Worm (Caenorhabditis elegans): ENCODE measurements around the gene rol-1.

The rol-1 gene

ce11 chrII:12172273-12172672 lies at the start of gene rol-1:
Gene rol-1 (plus strand): TSS chrII:12172573.
- TF ChIP-seq mef-2 (tag; optimal IDR thresholded peaks at IDR 0.05) (no peak), ceh-63 (GFP tag; optimal IDR thresholded peaks at IDR 0.05) (no peak), swsn-7 (tag; optimal IDR thresholded peaks at IDR 0.05) (no peak), fkh-10 (GFP tag; optimal IDR thresholded peaks at IDR 0.05) (no peak), rnt-1 (tag; optimal IDR thresholded peaks at IDR 0.05) (no peak), dpl-1 (GFP tag; optimal IDR thresholded peaks at IDR 0.05) (no peak), fos-1 (tag; optimal IDR thresholded peaks at IDR 0.05) (no peak), C16A3.4 (tag; optimal IDR thresholded peaks at IDR 0.05) (no peak), elt-2 (tag; optimal IDR thresholded peaks at IDR 0.05) (no peak), mdl-1 (tag; optimal IDR thresholded peaks at IDR 0.05) (no peak)

DNA sequence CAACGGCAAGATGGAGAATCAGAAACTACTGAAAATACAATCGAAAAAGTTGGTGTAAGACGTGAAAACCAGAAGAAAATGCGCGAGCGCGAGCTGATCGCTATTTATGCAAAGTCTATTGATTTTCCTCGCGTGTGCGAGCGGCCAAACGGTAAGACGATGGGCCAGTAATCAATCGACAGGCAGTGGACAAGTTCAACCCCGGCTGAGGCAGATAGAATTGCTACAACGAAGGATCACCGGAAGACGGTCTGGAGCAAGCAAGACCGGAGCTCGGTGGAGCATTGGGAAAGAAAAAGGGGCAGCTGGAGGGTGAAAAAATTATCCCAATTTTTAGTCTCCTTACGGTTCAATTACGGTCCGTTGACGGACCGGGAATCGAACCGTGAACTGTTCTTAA lies 49.7 kb upstream of the rol-1 start:
- TF ChIP-seq grh-1 (GFP tag; IDR thresholded peaks at IDR 0.05) (peak; percentile 19; the same call in 1 of the 2 replicates), nhr-19 (GFP tag; conservative IDR thresholded peaks at IDR 0.05) (peak; percentile 20)

DNA sequence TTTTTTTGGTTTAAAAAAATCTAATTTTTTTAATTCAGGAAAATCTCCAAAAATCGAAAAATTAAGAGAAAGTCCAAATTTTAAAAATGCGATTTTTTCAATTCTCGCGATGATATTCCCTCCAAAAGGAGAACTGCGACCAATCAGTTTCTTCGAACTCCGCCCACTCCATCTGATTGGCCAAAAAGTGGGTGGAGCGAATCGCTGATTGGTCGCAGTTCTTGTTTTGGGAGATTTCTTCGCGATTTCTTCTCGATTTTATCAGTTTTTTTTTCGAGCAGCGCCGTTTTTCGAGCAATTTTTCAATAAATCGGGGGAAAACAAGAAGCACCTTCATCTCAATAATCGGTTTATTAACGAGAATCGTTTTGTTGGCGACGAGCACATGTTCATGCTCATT lies 42.0 kb upstream of the rol-1 start:
- TF ChIP-seq hlh-4 (tag; optimal IDR thresholded peaks at IDR 0.05) (no peak), ets-5 (GFP tag; IDR thresholded peaks at IDR 0.05) (no peak), unc-30 (tag; optimal IDR thresholded peaks at IDR 0.05) (no peak), egl-13 (tag; optimal IDR thresholded peaks at IDR 0.05) (no peak), lin-15B (tag; optimal IDR thresholded peaks at IDR 0.05) (no peak), aha-1 (tag; optimal IDR thresholded peaks at IDR 0.05) (no peak), nhr-85 (tag) (no peak)

ce11 chrII:12130868-12131267 lies 41.5 kb upstream of the rol-1 start, which contains the start of gene set-24:
Gene set-24 (minus strand): TSS chrII:12130968.
- TF ChIP-seq pqm-1 (tag; optimal IDR thresholded peaks at IDR 0.05) (no peak), nhr-85 (tag) (no peak), snpc-4 (tag; optimal IDR thresholded peaks at IDR 0.05) (no peak), sptf-1 (tag; optimal IDR thresholded peaks at IDR 0.05) (no peak), lin-15B (tag; optimal IDR thresholded peaks at IDR 0.05) (no peak), hlh-4 (tag; optimal IDR thresholded peaks at IDR 0.05) (no peak), nhr-71 (tag; optimal IDR thresholded peaks at IDR 0.05) (no peak), C16A3.4 (tag; optimal IDR thresholded peaks at IDR 0.05) (no peak), fkh-8 (tag; optimal IDR thresholded peaks at IDR 0.05) (no peak), unc-62 (GFP tag; optimal IDR thresholded peaks at IDR 0.05) (no peak), egl-13 (tag; optimal IDR thresholded peaks at IDR 0.05) (no peak), elt-2 (tag; optimal IDR thresholded peaks at IDR 0.05) (no peak), xbp-1 (tag; optimal IDR thresholded peaks at IDR 0.05) (no peak), vab-15 (tag; optimal IDR thresholded peaks at IDR 0.05) (no peak), lsy-2 (tag; optimal IDR thresholded peaks at IDR 0.05) (no peak), ztf-11 (tag; optimal IDR thresholded peaks at IDR 0.05) (no peak), grh-1 (GFP tag; IDR thresholded peaks at IDR 0.05) (no peak), aly-2 (tag; optimal IDR thresholded peaks at IDR 0.05) (no peak)

DNA sequence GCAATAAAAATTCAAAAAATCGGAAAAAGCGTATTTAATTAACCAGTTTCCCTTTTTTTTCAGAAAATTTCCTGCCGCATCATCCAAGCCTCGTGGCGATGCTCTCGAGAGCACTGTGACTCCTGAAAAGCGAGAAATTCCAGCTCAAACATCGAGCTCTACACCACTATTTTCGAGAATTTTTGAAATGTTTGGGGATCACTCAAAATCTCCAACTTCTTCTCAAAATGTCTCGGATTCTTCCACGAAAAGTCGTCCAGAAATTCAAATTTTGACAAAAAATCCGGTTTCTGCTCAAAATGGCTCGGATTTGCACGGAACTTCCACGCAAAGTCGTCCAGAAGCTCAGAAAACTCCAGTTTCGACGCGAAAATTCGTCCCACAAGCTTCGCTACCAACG lies 34.4 kb upstream of the rol-1 start:
- TF ChIP-seq snpc-4 (tag; optimal IDR thresholded peaks at IDR 0.05) = no peak
- TF ChIP-seq snu-23 (GFP tag; optimal IDR thresholded peaks at IDR 0.05) = no peak
- TF ChIP-seq elt-3 (tag; optimal IDR thresholded peaks at IDR 0.05) = no peak
- TF ChIP-seq grh-1 (GFP tag; IDR thresholded peaks at IDR 0.05) = no peak
- TF ChIP-seq nhr-12 (tag; optimal IDR thresholded peaks at IDR 0.05) = no peak
- TF ChIP-seq egl-27 (tag; optimal IDR thresholded peaks at IDR 0.05) = no peak
- no peak for TF ChIP-seq aly-2 (tag; optimal IDR thresholded peaks at IDR 0.05)

ce11 chrII:12143558-12143957 lies 28.8 kb upstream of the rol-1 start:
- TF ChIP-seq hlh-4 (tag; optimal IDR thresholded peaks at IDR 0.05) (no peak), elt-2 (tag; optimal IDR thresholded peaks at IDR 0.05) (no peak), tbx-2 (tag; optimal IDR thresholded peaks at IDR 0.05) (no peak), unc-130 (tag; optimal IDR thresholded peaks at IDR 0.05) (no peak), nhr-85 (tag) (no peak), egl-13 (tag; optimal IDR thresholded peaks at IDR 0.05) (no peak), nhr-90 (tag; optimal IDR thresholded peaks at IDR 0.05; ENCODE audit: poor library complexity) (no peak), unc-62 (GFP tag; optimal IDR thresholded peaks at IDR 0.05) (no peak), fkh-10 (GFP tag; optimal IDR thresholded peaks at IDR 0.05) (no peak), hlh-17 (GFP tag; optimal IDR thresholded peaks at IDR 0.05; ENCODE audit: borderline replicate concordance) (no peak)

All from whole organism, L1 larva.